Fruit fly (Drosophila melanogaster) whole organism, adult: ENCODE measurements around the gene TyrRII.

ENCODE experiments used
- Clk ChIP-seq: fragments of 200-800 bp; sonication (Bioruptor generic); optimal IDR thresholded peaks from 2 replicates; lab custom pipeline; 2017; ENCODE audit warnings: missing biosample characterization, missing genetic modification characterization
- bab1 ChIP-seq: fragments of 200-800 bp; sonication (Bioruptor generic); optimal IDR thresholded peaks from 3 replicates; lab custom pipeline; 2019; ENCODE audit warnings: missing biosample characterization, mild to moderate bottlenecking, missing genetic modification characterization, moderate library complexity
- cic ChIP-seq: fragments of 200-800 bp; sonication (Bioruptor generic); optimal IDR thresholded peaks from 2 replicates; lab custom pipeline; 2017; ENCODE audit warnings: missing biosample characterization, mild to moderate bottlenecking, missing genetic modification characterization, moderate library complexity
- pad ChIP-seq: fragments of 200-800 bp; sonication (Bioruptor generic); optimal IDR thresholded peaks from 3 replicates; lab custom pipeline; 2017; ENCODE audit warnings: missing biosample characterization, missing genetic modification characterization, mild to moderate bottlenecking, moderate library complexity, missing genetic modification reagents

DNA sequence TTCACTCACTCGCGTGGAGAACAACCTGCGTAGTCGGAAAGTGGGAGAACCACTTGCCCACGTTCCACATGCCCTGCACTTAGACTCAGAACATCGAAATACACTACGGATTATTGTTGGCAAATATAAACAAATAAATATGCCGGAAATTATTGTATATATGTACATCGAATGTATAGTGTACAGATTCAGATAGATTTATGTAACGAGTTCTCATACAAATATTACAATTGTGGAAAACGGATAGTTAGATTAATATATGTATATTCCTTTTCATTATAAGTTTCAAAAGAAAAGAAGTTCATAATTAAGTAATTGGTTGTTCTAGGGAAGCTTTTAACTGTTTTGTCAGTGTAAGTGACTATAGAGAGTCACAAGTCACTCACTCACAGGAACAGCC lies 38.1 kb downstream of the TyrRII start:
- no peak for TF ChIP-seq pad (GFP tag; lab: Kevin White, UChicago)
- no peak for TF ChIP-seq cic (GFP tag; lab: Kevin White, UChicago)
- TF ChIP-seq bab1 (GFP tag; lab: Kevin White, UChicago), result no peak
- no peak for TF ChIP-seq Clk (GFP tag; lab: Kevin White, UChicago)
